Fruit fly (Drosophila melanogaster) whole organism, adult: ENCODE results near the gene ATPsynG.
A peak's percentile ranks its signal among the peaks of the same experiment; 100 is the strongest.

Experiments
- CG11617 ChIP-seq: fragments of 200-800 bp; sonication (Bioruptor generic); optimal IDR thresholded peaks from 2 replicates; lab custom pipeline; 2017; ENCODE audit warnings: mild to moderate bottlenecking, missing biosample characterization, missing genetic modification reagents, missing genetic modification characterization
- CG12768 ChIP-seq: fragments of 200-800 bp; sonication (Bioruptor generic); optimal IDR thresholded peaks from 2 replicates; lab custom pipeline; 2017; ENCODE audit warnings: missing biosample characterization, missing genetic modification characterization, mild to moderate bottlenecking, moderate library complexity, missing genetic modification reagents
- CG14711 ChIP-seq: fragments of 200-800 bp; sonication (Bioruptor generic); optimal IDR thresholded peaks from 2 replicates; lab custom pipeline; 2018; ENCODE audit warnings: missing biosample characterization, mild to moderate bottlenecking, missing genetic modification characterization, moderate library complexity
- CG1620 ChIP-seq: fragments of 200-800 bp; sonication (Bioruptor generic); optimal IDR thresholded peaks from 2 replicates; lab custom pipeline; 2016; ENCODE audit warnings: missing biosample characterization, missing genetic modification characterization
- CG33017 ChIP-seq: fragments of 200-800 bp; sonication (Bioruptor generic); optimal IDR thresholded peaks from 2 replicates; lab custom pipeline; 2018; ENCODE audit warnings: missing biosample characterization, mild to moderate bottlenecking, missing genetic modification characterization, moderate library complexity
- CG5204 ChIP-seq: fragments of 200-800 bp; sonication (Bioruptor generic); optimal IDR thresholded peaks from 2 replicates; lab custom pipeline; 2016; ENCODE audit warnings: missing biosample characterization, missing genetic modification characterization
- CG7045 ChIP-seq: fragments of 200-800 bp; sonication (Bioruptor generic); optimal IDR thresholded peaks from 2 replicates; lab custom pipeline; 2017; ENCODE audit warnings: missing biosample characterization, mild to moderate bottlenecking, missing genetic modification characterization
- CG7101 ChIP-seq: fragments of 200-800 bp; sonication (Bioruptor generic); optimal IDR thresholded peaks from 2 replicates; lab custom pipeline; 2018; ENCODE audit warnings: missing biosample characterization, mild to moderate bottlenecking, missing genetic modification characterization, moderate library complexity
- Clk ChIP-seq: fragments of 200-800 bp; sonication (Bioruptor generic); optimal IDR thresholded peaks from 2 replicates; lab custom pipeline; 2017; ENCODE audit warnings: missing biosample characterization, missing genetic modification characterization
- Crg-1 ChIP-seq: fragments of 200-800 bp; sonication (Bioruptor generic); optimal IDR thresholded peaks from 2 replicates; lab custom pipeline; 2016; ENCODE audit warnings: missing biosample characterization, missing genetic modification characterization
- Hr96 ChIP-seq: fragments of 200-800 bp; sonication (Bioruptor generic); optimal IDR thresholded peaks from 2 replicates; lab custom pipeline; 2016; ENCODE audit warnings: missing biosample characterization, missing genetic modification characterization
- Mnt ChIP-seq: fragments of 200-800 bp; sonication (Bioruptor generic); optimal IDR thresholded peaks from 2 replicates; lab custom pipeline; 2016; ENCODE audit warnings: missing biosample characterization, mild to moderate bottlenecking, missing genetic modification characterization
- bab1 ChIP-seq: fragments of 200-800 bp; sonication (Bioruptor generic); optimal IDR thresholded peaks from 3 replicates; lab custom pipeline; 2019; ENCODE audit warnings: missing biosample characterization, mild to moderate bottlenecking, missing genetic modification characterization, moderate library complexity
- cic ChIP-seq: fragments of 200-800 bp; sonication (Bioruptor generic); optimal IDR thresholded peaks from 2 replicates; lab custom pipeline; 2017; ENCODE audit warnings: missing biosample characterization, mild to moderate bottlenecking, missing genetic modification characterization, moderate library complexity
- cnc ChIP-seq, 2 experiments: fragments of >200 bp; optimal IDR thresholded peaks; 2 replicates each; lab custom pipeline; 2017
- kay ChIP-seq: fragments of 200-800 bp; sonication (Bioruptor generic); peaks from one replicate; lab custom pipeline; 2016; ENCODE audit warnings: missing biosample characterization, missing genetic modification characterization, borderline replicate concordance
- ovo ChIP-seq: fragments of 200-800 bp; sonication (Bioruptor generic); optimal IDR thresholded peaks from 2 replicates; lab custom pipeline; 2016; ENCODE audit warnings: missing biosample characterization, missing genetic modification characterization
- pad ChIP-seq: fragments of 200-800 bp; sonication (Bioruptor generic); optimal IDR thresholded peaks from 3 replicates; lab custom pipeline; 2017; ENCODE audit warnings: missing biosample characterization, missing genetic modification characterization, mild to moderate bottlenecking, moderate library complexity, missing genetic modification reagents
- tj ChIP-seq: fragments of 200-800 bp; sonication (Bioruptor generic); optimal IDR thresholded peaks from 3 replicates; lab custom pipeline; 2017; ENCODE audit warnings: missing biosample characterization, mild to moderate bottlenecking, missing genetic modification characterization, moderate library complexity
- toe ChIP-seq: fragments of 200-800 bp; sonication (Bioruptor generic); optimal IDR thresholded peaks from 2 replicates; lab custom pipeline; 2016; ENCODE audit warnings: missing biosample characterization, missing genetic modification characterization

Gene ATPsynG

DNA sequence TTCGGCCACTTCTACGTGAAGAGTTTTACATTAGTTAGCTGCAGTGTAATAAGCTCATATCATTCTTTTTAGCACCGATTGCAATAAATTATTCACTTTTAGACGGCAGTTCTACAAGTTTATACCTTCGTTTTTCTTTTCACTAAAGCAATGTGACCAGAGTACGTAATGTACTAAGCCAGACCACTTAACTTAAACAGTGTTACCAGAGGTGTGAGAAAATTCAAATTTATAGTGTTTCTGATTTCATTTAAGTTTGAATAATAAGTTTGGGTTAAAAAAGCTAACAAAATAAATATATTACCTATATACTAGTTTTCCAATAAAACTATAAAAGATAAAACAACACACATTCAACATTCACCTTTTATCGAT is 8.2 kb downstream of the ATPsynG start:
- no peak for TF ChIP-seq Mnt (GFP tag; lab: Kevin White, UChicago)
- no peak for TF ChIP-seq CG33017 (tag; lab: Kevin White, UChicago)
- TF ChIP-seq CG12768 (GFP tag; lab: Kevin White, UChicago): no peak
- no peak for TF ChIP-seq kay
- no peak for TF ChIP-seq CG14711 (tag; lab: Kevin White, UChicago)
- no peak for TF ChIP-seq Clk (GFP tag; lab: Kevin White, UChicago)
- TF ChIP-seq Hr96: no peak
- no peak for TF ChIP-seq CG1620 (GFP tag; lab: Kevin White, UChicago)
- TF ChIP-seq CG7101 (tag; lab: Kevin White, UChicago): no peak
- TF ChIP-seq ovo: no peak
- TF ChIP-seq Crg-1 (GFP tag; lab: Kevin White, UChicago): no peak
- TF ChIP-seq tj (GFP tag; lab: Kevin White, UChicago): no peak
- no peak for TF ChIP-seq pad (GFP tag; lab: Kevin White, UChicago)
- TF ChIP-seq bab1 (GFP tag; lab: Kevin White, UChicago): no peak

DNA sequence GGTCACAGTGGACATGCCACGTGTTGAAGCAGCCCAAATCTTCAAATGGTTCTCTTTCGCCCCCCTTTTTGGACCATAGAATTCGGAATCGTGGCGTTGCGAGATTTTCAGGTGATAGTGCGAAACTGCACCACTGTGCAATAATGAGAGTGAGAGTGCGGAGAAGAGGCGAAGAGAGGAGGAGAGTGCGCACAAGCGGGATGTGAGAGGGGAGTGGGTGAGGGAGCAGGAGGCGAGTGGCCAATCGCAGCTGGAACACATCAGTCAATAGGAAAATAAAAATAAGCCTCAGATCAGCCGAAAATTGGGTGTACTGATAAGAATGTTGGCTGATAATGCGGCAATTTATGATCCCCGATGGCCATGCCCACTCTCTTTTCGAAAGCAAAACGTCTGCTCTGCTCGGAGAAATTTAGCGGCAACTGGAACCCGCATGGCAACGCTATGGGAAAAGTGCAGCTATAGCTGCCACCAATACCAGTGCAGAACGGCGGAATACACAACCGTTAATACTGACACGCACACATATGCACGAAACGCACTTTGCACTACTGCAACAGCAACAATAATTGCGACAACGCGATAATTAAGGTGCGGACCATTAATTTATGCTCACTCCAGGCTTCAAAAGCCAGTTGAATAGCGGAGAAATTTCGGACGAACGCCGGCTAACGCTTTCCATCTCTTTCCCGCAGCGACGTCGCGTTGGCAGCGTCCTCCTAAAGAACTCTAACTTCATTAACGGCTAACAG is 8.8 kb downstream of the ATPsynG start:
- TF ChIP-seq CG7101 (tag; lab: Kevin White, UChicago) (peak; percentile 1), Clk (GFP tag; lab: Kevin White, UChicago) (no peak), CG11617 (GFP tag; lab: Kevin White, UChicago) (peak; percentile 29), pad (GFP tag; lab: Kevin White, UChicago) (peak; percentile 85), kay (no peak), CG33017 (tag; lab: Kevin White, UChicago) (no peak), cic (GFP tag; lab: Kevin White, UChicago) (peak; percentile 63), cnc (optimal IDR thresholded peaks at IDR 0.05; lab: Kevin White, UChicago) (no peak), CG14711 (tag; lab: Kevin White, UChicago) (no peak), CG1620 (GFP tag; lab: Kevin White, UChicago) (no peak), Crg-1 (GFP tag; lab: Kevin White, UChicago) (no peak), ovo (peak; percentile 75), tj (GFP tag; lab: Kevin White, UChicago) (peak; percentile 72), Hr96 (no peak), bab1 (GFP tag; lab: Kevin White, UChicago) (no peak), toe (no peak), CG5204 (no peak), CG7045 (no peak), CG12768 (GFP tag; lab: Kevin White, UChicago) (peak; percentile 86), Mnt (GFP tag; lab: Kevin White, UChicago) (peak; percentile 51)

dm6 chr2L:10965962-10966361 is 10.2 kb downstream of the ATPsynG start:
- TF ChIP-seq CG7101 (tag; lab: Kevin White, UChicago) (no peak), CG5204 (no peak), CG7045 (no peak)

DNA sequence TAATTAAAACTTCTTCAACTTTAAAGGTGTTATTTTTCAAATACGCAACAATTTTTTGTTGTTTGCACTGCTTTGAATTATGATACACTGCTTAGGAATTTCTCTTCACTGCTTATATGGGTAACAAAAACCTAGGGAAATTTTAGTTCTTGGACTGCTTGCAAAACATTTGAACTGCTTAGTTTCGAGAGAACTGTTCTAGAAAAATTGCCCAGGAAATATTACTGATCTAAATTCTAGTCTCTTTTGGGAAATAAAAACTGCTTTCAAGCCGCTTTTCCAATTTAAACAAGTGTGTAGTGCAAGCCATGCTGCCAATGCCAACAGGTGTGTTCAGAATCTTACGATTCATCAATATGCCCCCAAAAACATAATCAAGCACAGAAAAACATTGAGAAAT is 11.7 kb downstream of the ATPsynG start:
- TF ChIP-seq tj (GFP tag; lab: Kevin White, UChicago): no peak
- TF ChIP-seq toe: peak; percentile 13
- peak; percentile 93 for TF ChIP-seq pad (GFP tag; lab: Kevin White, UChicago)

DNA sequence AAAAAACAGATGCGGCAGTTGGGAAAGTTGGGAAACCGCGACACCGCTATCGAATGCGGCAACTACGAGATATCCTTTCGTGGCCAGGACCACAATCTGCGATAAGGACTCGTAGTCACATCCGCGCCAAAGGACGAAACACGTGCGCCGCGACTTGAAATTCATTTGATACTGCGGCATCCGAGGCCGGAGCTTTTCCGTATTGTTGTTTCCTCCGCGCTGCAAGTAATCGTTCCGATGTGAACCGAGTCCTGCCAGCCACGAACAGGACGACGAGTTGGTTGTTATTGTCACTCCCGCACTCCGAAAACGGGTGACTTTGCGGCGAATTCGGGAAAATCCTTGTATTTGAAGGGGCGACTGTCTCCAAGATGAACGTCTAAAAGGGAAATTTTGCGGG is 12.2 kb downstream of the ATPsynG start, which contains the start of gene dpr2:
Gene dpr2 (minus strand): TSS at position 175 of the 400 bp plus-strand sequence.
- TF ChIP-seq Mnt (GFP tag; lab: Kevin White, UChicago) (no peak), Crg-1 (GFP tag; lab: Kevin White, UChicago) (no peak), pad (GFP tag; lab: Kevin White, UChicago) (no peak), Hr96 (no peak), kay (no peak), CG7045 (no peak), CG33017 (tag; lab: Kevin White, UChicago) (no peak), bab1 (GFP tag; lab: Kevin White, UChicago) (no peak), tj (GFP tag; lab: Kevin White, UChicago) (no peak), CG5204 (no peak), CG14711 (tag; lab: Kevin White, UChicago) (no peak), toe (no peak)

- TF ChIP-seq kay (peak; percentile 25), tj (GFP tag; lab: Kevin White, UChicago) (no peak)
Measured at dm6 chr2L:10940196-10940595, 36.0 kb downstream of the ATPsynG start.

DNA sequence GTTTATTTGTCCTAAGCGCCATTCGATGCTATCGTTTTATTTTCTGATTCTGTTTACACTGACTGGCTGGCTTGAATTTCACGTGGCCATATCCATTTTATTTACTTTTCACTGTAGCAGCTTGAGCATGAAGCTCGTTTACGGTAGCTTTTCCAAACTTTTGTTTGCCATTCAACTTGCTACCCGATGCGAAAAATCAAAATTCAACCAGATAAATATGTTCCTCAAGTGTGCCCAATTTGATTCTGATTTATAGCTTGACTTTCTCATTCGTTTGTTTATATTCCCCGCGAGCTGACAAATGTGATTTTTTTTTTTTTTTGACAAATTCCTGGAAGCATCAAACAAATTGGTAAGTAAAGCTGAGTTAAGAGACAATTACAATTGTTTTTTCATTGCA is 39.8 kb downstream of the ATPsynG start, which contains the start of gene CG14072:
Gene CG14072 (plus strand): TSS at position 301 of the 400 bp plus-strand sequence.
- TF ChIP-seq CG11617 (GFP tag; lab: Kevin White, UChicago) (no peak), CG12768 (GFP tag; lab: Kevin White, UChicago) (no peak), CG33017 (tag; lab: Kevin White, UChicago) (no peak), cic (GFP tag; lab: Kevin White, UChicago) (no peak), bab1 (GFP tag; lab: Kevin White, UChicago) (no peak), CG14711 (tag; lab: Kevin White, UChicago) (no peak), CG5204 (no peak), pad (GFP tag; lab: Kevin White, UChicago) (no peak), Hr96 (no peak), CG1620 (GFP tag; lab: Kevin White, UChicago) (no peak), Clk (GFP tag; lab: Kevin White, UChicago) (no peak), toe (no peak), tj (GFP tag; lab: Kevin White, UChicago) (no peak), cnc (optimal IDR thresholded peaks at IDR 0.05; lab: Kevin White, UChicago) (no peak)
